Worm (Caenorhabditis elegans): ENCODE data around the gene dlc-4.

DNA sequence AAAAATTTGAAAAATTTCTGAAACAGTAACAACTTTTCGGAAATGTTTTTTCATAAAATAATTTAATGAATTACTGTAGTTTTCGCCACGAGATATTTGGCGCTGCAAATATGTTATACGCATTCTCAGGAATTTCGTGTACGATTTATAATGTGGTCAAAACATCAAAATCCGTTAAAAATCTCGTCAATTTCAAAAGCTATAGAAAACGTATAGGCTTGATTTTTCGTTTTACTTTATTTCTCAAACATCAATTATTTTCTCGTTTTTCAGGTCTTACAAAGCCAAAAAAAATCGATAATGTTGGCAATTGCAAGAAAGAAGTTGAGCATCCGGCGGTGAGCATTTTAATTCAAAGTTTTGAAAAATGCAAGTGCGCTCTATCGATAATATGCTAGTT lies at the start of gene dlc-4:
- TF ChIP-seq ama-1 (optimal IDR thresholded peaks at IDR 0.05) (no peak), ets-7 (tag; optimal IDR thresholded peaks at IDR 0.05) (no peak), tbx-11 (GFP tag; IDR thresholded peaks at IDR 0.05) (no peak), flt-1 (GFP tag; IDR thresholded peaks at IDR 0.05) (no peak), pes-1 (GFP tag; IDR thresholded peaks at IDR 0.05) (no peak), hnd-1 (tag; optimal IDR thresholded peaks at IDR 0.05) (no peak), B0310.2 (tag; optimal IDR thresholded peaks at IDR 0.05) (no peak), sea-1 (GFP tag; conservative IDR thresholded peaks at IDR 0.05) (no peak), aly-1 (tag; optimal IDR thresholded peaks at IDR 0.05) (no peak), ceh-36 (tag; optimal IDR thresholded peaks at IDR 0.05) (no peak), ceh-13 (GFP tag; optimal IDR thresholded peaks at IDR 0.05) (no peak), F13C5.2 (tag; optimal IDR thresholded peaks at IDR 0.05) (no peak), scrt-1 (GFP tag; IDR thresholded peaks at IDR 0.05) (no peak)

Data from whole organism, early embryonic.